Worm (Caenorhabditis elegans) whole organism, L4 larva: Measurements from ENCODE around the gene col-38.

Source experiments
- F37D6.2 ChIP-seq: sonication (generic microtip); optimal IDR thresholded peaks from 2 replicates; lab custom pipeline; 2016; ENCODE audit warnings: mild to moderate bottlenecking, missing genetic modification characterization, missing compliant biosample characterization
- F49E8.2 ChIP-seq: sonication (generic microtip); optimal IDR thresholded peaks from 2 replicates; lab custom pipeline; 2016; ENCODE audit warnings: missing compliant biosample characterization, mild to moderate bottlenecking, missing genetic modification characterization, borderline replicate concordance
- R02D3.7 ChIP-seq: fragments of 150-350 bp; sonication (generic microtip); optimal IDR thresholded peaks from 3 replicates; lab custom pipeline; 2014; ENCODE audit warnings: missing biosample characterization, missing genetic modification characterization
- T26A8.4 ChIP-seq: fragments of 200-800 bp; sonication (Bioruptor generic); IDR thresholded peaks from 2 replicates; pipeline ENCODE4 v1.3.6; 2022; ENCODE audit warnings: missing genetic modification characterization, missing compliant biosample characterization
- Y75B8A.6 ChIP-seq: fragments of 200-800 bp; sonication (Bioruptor generic); IDR thresholded peaks from 2 replicates; pipeline ENCODE4 v1.3.6; 2022; ENCODE audit warnings: missing genetic modification reagents, missing genetic modification characterization, missing compliant biosample characterization
- aha-1 ChIP-seq: fragments of 150-350 bp; peaks from one replicate; lab custom pipeline; 2014; ENCODE audit warnings: missing biosample characterization, missing genetic modification characterization
- aly-2 ChIP-seq: sonication (generic microtip); optimal IDR thresholded peaks from 2 replicates; lab custom pipeline; 2018; ENCODE audit warnings: missing biosample characterization, missing genetic modification characterization
- attf-4 ChIP-seq: sonication (generic microtip); optimal IDR thresholded peaks from 3 replicates; lab custom pipeline; 2017; ENCODE audit warnings: missing biosample characterization, missing genetic modification characterization
- ceh-44 ChIP-seq: fragments of 200-800 bp; sonication (Bioruptor generic); IDR thresholded peaks from 2 replicates; pipeline ENCODE4 v1.3.6; 2022; ENCODE audit warnings: missing genetic modification reagents, missing genetic modification characterization, missing compliant biosample characterization
- ceh-82 ChIP-seq: sonication (generic microtip); optimal IDR thresholded peaks from 2 replicates; lab custom pipeline; 2017; ENCODE audit warnings: missing biosample characterization, missing genetic modification characterization
- ces-1 ChIP-seq: fragments of 150-350 bp; sonication (generic microtip); optimal IDR thresholded peaks from 4 replicates; lab custom pipeline; 2014; ENCODE audit warnings: missing biosample characterization, missing genetic modification reagents, missing genetic modification characterization
- ctbp-1 ChIP-seq: fragments of 200-800 bp; sonication (Bioruptor generic); IDR thresholded peaks from 2 replicates; pipeline ENCODE4 v1.3.6; 2022; ENCODE audit warnings: missing genetic modification reagents, missing genetic modification characterization, missing compliant biosample characterization
- dve-1 ChIP-seq: sonication (generic microtip); optimal IDR thresholded peaks from 2 replicates; lab custom pipeline; 2017; ENCODE audit warnings: antibody characterized with exemption, mild to moderate bottlenecking, missing genetic modification characterization, missing compliant biosample characterization; ENCODE audit not compliant: insufficient read depth
- fkh-10 ChIP-seq: fragments of 150-350 bp; optimal IDR thresholded peaks from 2 replicates; lab custom pipeline; 2014; ENCODE audit warnings: missing biosample characterization, missing genetic modification reagents, missing genetic modification characterization
- hlh-11 ChIP-seq: fragments of 200-800 bp; sonication (Bioruptor generic); optimal IDR thresholded peaks from 2 replicates; lab custom pipeline; 2018; ENCODE audit warnings: mild to moderate bottlenecking, missing genetic modification characterization, missing compliant biosample characterization
- lin-1 ChIP-seq: fragments of 200-800 bp; sonication (Bioruptor generic); IDR thresholded peaks from 2 replicates; pipeline ENCODE4 v1.3.6; 2022; ENCODE audit warnings: missing genetic modification reagents, missing genetic modification characterization, missing compliant biosample characterization
- lin-13 ChIP-seq: fragments of 150-350 bp; optimal IDR thresholded peaks from 2 replicates; lab custom pipeline; 2014; ENCODE audit warnings: missing biosample characterization, missing genetic modification reagents, missing genetic modification characterization
- lin-29 ChIP-seq: fragments of 200-800 bp; sonication (Bioruptor generic); IDR thresholded peaks from 2 replicates; pipeline ENCODE4 v1.3.6; 2022; ENCODE audit warnings: missing genetic modification reagents, missing genetic modification characterization, missing compliant biosample characterization
- lir-3 ChIP-seq: sonication (generic microtip); optimal IDR thresholded peaks from 2 replicates; lab custom pipeline; 2016; ENCODE audit warnings: mild to moderate bottlenecking, missing genetic modification characterization, missing compliant biosample characterization
- lsy-2 ChIP-seq, 2 experiments: fragments of 150-350 bp in 1 of 2; sonication (generic microtip) in 1 of 2; optimal IDR thresholded peaks; 2 replicates each; lab custom pipeline; 2014 to 2017; ENCODE audit warnings: missing biosample characterization in 2 of 2, missing genetic modification characterization in 2 of 2
- mdl-1 ChIP-seq, 2 experiments: fragments of 150-350 bp in 1 of 2; sonication (generic microtip) in 1 of 2; optimal IDR thresholded peaks; 2 replicates each; lab custom pipeline; 2014 to 2017; ENCODE audit warnings: missing biosample characterization in 2 of 2, missing genetic modification characterization in 2 of 2
- mep-1 ChIP-seq: fragments of 150-350 bp; sonication (generic microtip); optimal IDR thresholded peaks from 3 replicates; lab custom pipeline; 2014; ENCODE audit warnings: missing biosample characterization, missing genetic modification characterization
- mxl-3 ChIP-seq: fragments of 200-800 bp; sonication (Bioruptor generic); optimal IDR thresholded peaks from 2 replicates; lab custom pipeline; 2018; ENCODE audit warnings: mild to moderate bottlenecking, missing genetic modification characterization, missing compliant biosample characterization
- nhr-111 ChIP-seq: fragments of 200-800 bp; sonication (Bioruptor generic); optimal IDR thresholded peaks from 2 replicates; lab custom pipeline; 2018; ENCODE audit warnings: mild to moderate bottlenecking, missing genetic modification characterization, missing compliant biosample characterization
- nhr-25 ChIP-seq: sonication (generic microtip); optimal IDR thresholded peaks from 2 replicates; lab custom pipeline; 2017; ENCODE audit warnings: missing genetic modification characterization, mild to moderate bottlenecking, missing compliant biosample characterization, antibody characterized with exemption, moderate library complexity, borderline replicate concordance; ENCODE audit not compliant: insufficient read depth
- nhr-6 ChIP-seq: fragments of 150-350 bp; optimal IDR thresholded peaks from 2 replicates; lab custom pipeline; 2014; ENCODE audit warnings: missing biosample characterization, missing genetic modification characterization
- rbr-2 ChIP-seq: sonication (generic microtip); optimal IDR thresholded peaks from 2 replicates; lab custom pipeline; 2016; ENCODE audit warnings: missing genotype, missing genetic modification characterization, missing compliant biosample characterization
- skn-1 ChIP-seq: fragments of 150-350 bp; optimal IDR thresholded peaks from 2 replicates; lab custom pipeline; 2014; ENCODE audit warnings: missing biosample characterization, missing genetic modification characterization
- tag-97 ChIP-seq: fragments of 200-800 bp; sonication (Bioruptor generic); IDR thresholded peaks from 2 replicates; pipeline ENCODE4 v1.3.6; 2022; ENCODE audit warnings: missing genetic modification characterization, missing compliant biosample characterization
- unc-39 ChIP-seq: sonication (generic microtip); optimal IDR thresholded peaks from 2 replicates; lab custom pipeline; 2017; ENCODE audit warnings: missing biosample characterization, missing genetic modification characterization
- unc-62 ChIP-seq, 3 experiments: fragments of 150-350 bp in 1 of 3; sonication (generic microtip); optimal IDR thresholded peaks in 2 of 3; peaks in 1 of 3; 1 replicate in 1 of 3; 2 replicates in 2 of 3; lab custom pipeline; 2014 to 2017; ENCODE audit warnings: missing biosample characterization in 3 of 3, missing genetic modification characterization in 3 of 3, missing genetic modification reagents in 3 of 3, missing genotype in 1 of 3
- zag-1 ChIP-seq: fragments of 150-350 bp; optimal IDR thresholded peaks from 2 replicates; lab custom pipeline; 2014; ENCODE audit warnings: missing biosample characterization, missing genetic modification characterization
- zip-11 ChIP-seq: fragments of 200-800 bp; sonication (Bioruptor generic); IDR thresholded peaks from 2 replicates; pipeline ENCODE4 v1.3.6; 2022; ENCODE audit warnings: missing genetic modification characterization, missing compliant biosample characterization
- zip-2 ChIP-seq: fragments of 150-350 bp; optimal IDR thresholded peaks from 2 replicates; lab custom pipeline; 2014; ENCODE audit warnings: missing biosample characterization, missing genetic modification characterization
- ztf-7 ChIP-seq: fragments of 150-350 bp; optimal IDR thresholded peaks from 2 replicates; lab custom pipeline; 2014; ENCODE audit warnings: missing biosample characterization, missing genetic modification characterization

The col-38 gene

DNA sequence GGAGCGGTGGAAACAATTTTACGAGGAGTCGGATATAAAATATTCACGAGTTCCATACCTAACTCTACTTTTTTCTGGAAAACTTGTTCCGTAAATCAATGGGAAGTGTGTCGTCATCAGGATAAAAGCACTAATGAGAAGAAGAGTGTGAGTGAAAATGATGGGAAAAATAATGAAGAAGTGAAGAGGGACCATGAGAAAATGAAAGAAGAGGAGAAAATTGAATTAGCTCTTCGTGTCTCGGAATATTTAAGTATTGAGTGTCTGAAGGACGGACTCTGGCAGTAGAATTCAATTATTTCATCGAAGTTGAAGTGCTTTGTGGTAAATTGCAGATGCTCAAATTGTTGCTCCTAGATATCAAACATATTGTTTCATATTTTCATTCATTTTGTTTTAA is 20.3 kb upstream of the col-38 start:
- TF ChIP-seq aha-1 (tag; lab: Kevin White, UChicago) = peak; percentile 53
- TF ChIP-seq lin-1 (GFP tag; lab: Robert Waterston, UW) = no peak
- peak in 1 of 2 experiments; percentile 91 for TF ChIP-seq unc-62 (GFP tag; optimal IDR thresholded peaks at IDR 0.05 in 1 of 2; lab: Kevin White, UChicago)
- TF ChIP-seq unc-62 (tag; optimal IDR thresholded peaks at IDR 0.05; lab: Kevin White, UChicago) = no peak
- peak; percentile 85 for TF ChIP-seq ces-1 (GFP tag; lab: Kevin White, UChicago)

- no peak for TF ChIP-seq lin-29 (GFP tag; lab: Robert Waterston, UW)
- TF ChIP-seq lsy-2 (tag; optimal IDR thresholded peaks at IDR 0.05; lab: Kevin White, UChicago) = no peak
- no peak for TF ChIP-seq zip-11 (GFP tag; lab: Robert Waterston, UW)
- peak; percentile 41 for TF ChIP-seq aha-1 (tag; lab: Kevin White, UChicago)
These were observed 19.6 kb upstream of the col-38 start for ce11 chrII:8588442-8588841.

DNA sequence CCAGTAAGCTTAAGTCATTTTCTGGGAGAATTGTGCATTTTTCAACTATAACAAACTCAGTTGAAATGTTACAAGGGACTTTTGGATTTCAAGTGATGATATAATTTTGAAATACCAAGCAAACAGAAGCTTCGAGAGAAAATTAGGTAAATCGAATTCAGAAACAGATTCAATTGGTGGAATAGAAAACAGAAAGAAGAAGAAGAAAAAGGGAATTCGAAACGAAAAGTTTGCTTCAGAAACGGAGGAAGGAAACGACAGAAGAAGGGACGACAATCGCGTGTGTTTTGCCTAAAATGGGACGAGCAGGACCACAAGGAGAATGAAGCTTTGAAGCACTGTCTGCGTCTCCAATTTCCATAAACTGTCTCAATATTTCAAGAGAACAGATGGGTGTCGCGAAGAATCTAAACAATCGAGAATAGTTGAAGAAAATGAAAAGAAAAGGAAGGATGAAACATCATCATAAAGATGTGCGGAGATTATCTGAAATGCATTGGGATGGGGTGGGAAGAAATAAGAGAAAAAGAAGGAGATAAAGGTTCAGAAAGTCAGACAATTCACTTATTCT is 18.9 kb upstream of the col-38 start:
- TF ChIP-seq fkh-10 = peak; percentile 26
- no peak for TF ChIP-seq aly-2 (tag; lab: Kevin White, UChicago)
- no peak for TF ChIP-seq nhr-6 (tag; lab: Kevin White, UChicago)
- no peak for TF ChIP-seq lir-3 (tag; lab: Kevin White, UChicago)
- TF ChIP-seq hlh-11 (tag; lab: Kevin White, UChicago) = no peak
- TF ChIP-seq mxl-3 (GFP tag; lab: Kevin White, UChicago) = no peak
- TF ChIP-seq lin-1 (GFP tag; lab: Robert Waterston, UW) = no peak
- TF ChIP-seq ztf-7 (tag; lab: Kevin White, UChicago) = no peak
- no peak for TF ChIP-seq rbr-2 (tag; lab: Kevin White, UChicago)
- TF ChIP-seq mep-1 (tag; lab: Kevin White, UChicago) = no peak
- TF ChIP-seq zag-1 (tag; lab: Kevin White, UChicago) = no peak
- TF ChIP-seq zip-2 (tag; lab: Kevin White, UChicago) = no peak
- peak; percentile 13 for TF ChIP-seq dve-1
- peak; percentile 8 to 14 for TF ChIP-seq lsy-2 (tag; optimal IDR thresholded peaks at IDR 0.05; lab: Kevin White, UChicago)
- TF ChIP-seq T26A8.4 (GFP tag; lab: Robert Waterston, UW) = no peak
- no peak for TF ChIP-seq F49E8.2 (tag; lab: Kevin White, UChicago)
- no peak for TF ChIP-seq ceh-82 (tag; lab: Kevin White, UChicago)
- no peak for TF ChIP-seq nhr-25 (tag; lab: Kevin White, UChicago)
- TF ChIP-seq ceh-44 = no peak
- TF ChIP-seq F37D6.2 (tag; lab: Kevin White, UChicago) = no peak
- no peak for TF ChIP-seq mdl-1 (tag; optimal IDR thresholded peaks at IDR 0.05; lab: Kevin White, UChicago)
- TF ChIP-seq ctbp-1 (GFP tag; lab: Robert Waterston, UW) = no peak; the same call in 1 of the 2 replicates
- peak; percentile 86 for TF ChIP-seq ces-1 (GFP tag; lab: Kevin White, UChicago)
- no peak for TF ChIP-seq nhr-111 (GFP tag; lab: Kevin White, UChicago)
- TF ChIP-seq unc-39 = no peak
- TF ChIP-seq attf-4 (tag; lab: Kevin White, UChicago) = no peak
- no peak for TF ChIP-seq skn-1 (tag; lab: Kevin White, UChicago)
- TF ChIP-seq lin-13 (GFP tag; lab: Kevin White, UChicago) = no peak
- TF ChIP-seq unc-62 (GFP tag; optimal IDR thresholded peaks at IDR 0.05 in 1 of 2; lab: Kevin White, UChicago) = peak in 1 of 2 experiments; percentile 85
- TF ChIP-seq unc-62 (tag; optimal IDR thresholded peaks at IDR 0.05; lab: Kevin White, UChicago) = no peak
- TF ChIP-seq tag-97 (GFP tag; lab: Robert Waterston, UW) = no peak
- peak; percentile 94 for TF ChIP-seq aha-1 (tag; lab: Kevin White, UChicago)
- TF ChIP-seq R02D3.7 (tag; lab: Kevin White, UChicago) = no peak

- peak; percentile 73 for TF ChIP-seq aha-1 (tag; lab: Kevin White, UChicago)
- TF ChIP-seq Y75B8A.6 (GFP tag; lab: Robert Waterston, UW) = no peak
- TF ChIP-seq nhr-25 (tag; lab: Kevin White, UChicago) = peak; percentile 51
These were observed 17.0 kb upstream of the col-38 start for ce11 chrII:8585921-8586320.
